Worm (Caenorhabditis elegans) whole organism, L4 larva: ENCODE measurements around the gene let-765.

Experiments
- F10B5.3 ChIP-seq: sonication (generic microtip); optimal IDR thresholded peaks from 2 replicates; lab custom pipeline; 2016; ENCODE audit warnings: mild to moderate bottlenecking, missing genetic modification characterization, missing compliant biosample characterization
- F49E8.2 ChIP-seq: sonication (generic microtip); optimal IDR thresholded peaks from 2 replicates; lab custom pipeline; 2016; ENCODE audit warnings: missing compliant biosample characterization, mild to moderate bottlenecking, missing genetic modification characterization, borderline replicate concordance
- T20F7.1 ChIP-seq: fragments of 200-800 bp; sonication (Bioruptor generic); optimal IDR thresholded peaks from 2 replicates; lab custom pipeline; 2018; ENCODE audit warnings: mild to moderate bottlenecking, missing genetic modification characterization, missing compliant biosample characterization
- Y5F2A.4 ChIP-seq: fragments of 200-800 bp; sonication (Bioruptor generic); optimal IDR thresholded peaks from 2 replicates; lab custom pipeline; 2018; ENCODE audit warnings: mild to moderate bottlenecking, missing genetic modification characterization, missing compliant biosample characterization
- Y75B8A.6 ChIP-seq: fragments of 200-800 bp; sonication (Bioruptor generic); IDR thresholded peaks from 2 replicates; pipeline ENCODE4 v1.3.6; 2022; ENCODE audit warnings: missing genetic modification reagents, missing genetic modification characterization, missing compliant biosample characterization
- ceh-20 ChIP-seq: fragments of 200-800 bp; sonication (Bioruptor generic); IDR thresholded peaks from 2 replicates; pipeline ENCODE4 v1.3.6; 2022; ENCODE audit warnings: missing genetic modification reagents, missing genetic modification characterization, missing compliant biosample characterization
- ceh-28 ChIP-seq: fragments of 150-350 bp; optimal IDR thresholded peaks from 2 replicates; lab custom pipeline; 2014; ENCODE audit warnings: missing biosample characterization, missing genetic modification reagents, missing genetic modification characterization
- ces-1 ChIP-seq: fragments of 150-350 bp; sonication (generic microtip); optimal IDR thresholded peaks from 4 replicates; lab custom pipeline; 2014; ENCODE audit warnings: missing biosample characterization, missing genetic modification reagents, missing genetic modification characterization
- ctbp-1 ChIP-seq: fragments of 200-800 bp; sonication (Bioruptor generic); IDR thresholded peaks from 2 replicates; pipeline ENCODE4 v1.3.6; 2022; ENCODE audit warnings: missing genetic modification reagents, missing genetic modification characterization, missing compliant biosample characterization
- daf-12 ChIP-seq: fragments of 150-350 bp; optimal IDR thresholded peaks from 2 replicates; lab custom pipeline; 2014; ENCODE audit warnings: missing biosample characterization, missing genetic modification reagents, missing genetic modification characterization
- daf-16 ChIP-seq, 3 experiments: sonication (generic microtip); optimal IDR thresholded peaks; 2 replicates each; lab custom pipeline; 2016 to 2017; ENCODE audit warnings: missing genetic modification characterization in 3 of 3, missing genetic modification reagents in 3 of 3, mild to moderate bottlenecking in 2 of 3, missing compliant biosample characterization in 2 of 3, missing biosample characterization in 1 of 3, moderate library complexity in 1 of 3
- daf-19 ChIP-seq: fragments of 200-800 bp; sonication (Bioruptor generic); conservative IDR thresholded peaks from 2 replicates; pipeline ENCODE4 v1.3.6; 2022; ENCODE audit warnings: missing genetic modification characterization, missing compliant biosample characterization
- dmd-8 ChIP-seq: fragments of 200-800 bp; sonication (Bioruptor generic); IDR thresholded peaks from 2 replicates; pipeline ENCODE4 v1.3.6; 2022; ENCODE audit warnings: missing genetic modification characterization, missing compliant biosample characterization
- dpl-1 ChIP-seq: fragments of 150-350 bp; optimal IDR thresholded peaks from 2 replicates; lab custom pipeline; 2014; ENCODE audit warnings: missing biosample characterization, missing genetic modification reagents, missing genetic modification characterization
- duxl-1 ChIP-seq: sonication (generic microtip); optimal IDR thresholded peaks from 2 replicates; lab custom pipeline; 2016; ENCODE audit warnings: mild to moderate bottlenecking, missing genetic modification characterization, moderate library complexity, missing compliant biosample characterization; ENCODE audit not compliant: poor library complexity
- egl-27 ChIP-seq: sonication (generic microtip); optimal IDR thresholded peaks from 3 replicates; lab custom pipeline; 2017; ENCODE audit warnings: missing biosample characterization, missing genetic modification reagents, missing genetic modification characterization
- egl-43 ChIP-seq: fragments of 200-800 bp; sonication (Bioruptor generic); IDR thresholded peaks from 2 replicates; pipeline ENCODE4 v1.3.6; 2022; ENCODE audit warnings: missing genetic modification reagents, missing genetic modification characterization, missing compliant biosample characterization
- fkh-10 ChIP-seq: fragments of 150-350 bp; optimal IDR thresholded peaks from 2 replicates; lab custom pipeline; 2014; ENCODE audit warnings: missing biosample characterization, missing genetic modification reagents, missing genetic modification characterization
- fos-1 ChIP-seq: fragments of 150-350 bp; optimal IDR thresholded peaks from 2 replicates; lab custom pipeline; 2014; ENCODE audit warnings: missing biosample characterization, missing genetic modification characterization
- gei-8 ChIP-seq: fragments of 200-800 bp; sonication (Bioruptor generic); optimal IDR thresholded peaks from 2 replicates; lab custom pipeline; 2018; ENCODE audit warnings: mild to moderate bottlenecking, missing genetic modification characterization, missing compliant biosample characterization
- hlh-11 ChIP-seq: fragments of 200-800 bp; sonication (Bioruptor generic); optimal IDR thresholded peaks from 2 replicates; lab custom pipeline; 2018; ENCODE audit warnings: mild to moderate bottlenecking, missing genetic modification characterization, missing compliant biosample characterization
- hmg-1.1 ChIP-seq: fragments of 200-800 bp; sonication (Bioruptor generic); IDR thresholded peaks from 2 replicates; pipeline ENCODE4 v1.3.6; 2022; ENCODE audit warnings: missing genetic modification reagents, missing genetic modification characterization, missing compliant biosample characterization
- jun-1 ChIP-seq: fragments of 150-350 bp; optimal IDR thresholded peaks from 2 replicates; lab custom pipeline; 2014; ENCODE audit warnings: missing biosample characterization, missing genetic modification reagents, missing genetic modification characterization
- lin-1 ChIP-seq: fragments of 200-800 bp; sonication (Bioruptor generic); IDR thresholded peaks from 2 replicates; pipeline ENCODE4 v1.3.6; 2022; ENCODE audit warnings: missing genetic modification reagents, missing genetic modification characterization, missing compliant biosample characterization
- lin-13 ChIP-seq: fragments of 150-350 bp; optimal IDR thresholded peaks from 2 replicates; lab custom pipeline; 2014; ENCODE audit warnings: missing biosample characterization, missing genetic modification reagents, missing genetic modification characterization
- lin-15B ChIP-seq: fragments of 150-350 bp; sonication (generic microtip); optimal IDR thresholded peaks from 3 replicates; lab custom pipeline; 2014; ENCODE audit warnings: missing biosample characterization, missing genetic modification characterization
- lin-39 ChIP-seq: fragments of 150-350 bp; optimal IDR thresholded peaks from 2 replicates; lab custom pipeline; 2014; ENCODE audit warnings: missing biosample characterization, missing genetic modification reagents, missing genetic modification characterization
- lir-3 ChIP-seq: sonication (generic microtip); optimal IDR thresholded peaks from 2 replicates; lab custom pipeline; 2016; ENCODE audit warnings: mild to moderate bottlenecking, missing genetic modification characterization, missing compliant biosample characterization
- mdt-29 ChIP-seq: fragments of 200-800 bp; sonication (Bioruptor generic); IDR thresholded peaks from 2 replicates; pipeline ENCODE4 v1.3.6; 2022; ENCODE audit warnings: missing genetic modification reagents, missing genetic modification characterization, missing compliant biosample characterization
- mxl-2 ChIP-seq: fragments of 200-800 bp; sonication (Bioruptor generic); conservative IDR thresholded peaks from 2 replicates; pipeline ENCODE4 v1.3.6; 2022; ENCODE audit warnings: missing genetic modification reagents, missing genetic modification characterization, missing compliant biosample characterization
- mxl-3 ChIP-seq: fragments of 200-800 bp; sonication (Bioruptor generic); optimal IDR thresholded peaks from 2 replicates; lab custom pipeline; 2018; ENCODE audit warnings: mild to moderate bottlenecking, missing genetic modification characterization, missing compliant biosample characterization
- nhr-11 ChIP-seq: fragments of 150-350 bp; optimal IDR thresholded peaks from 2 replicates; lab custom pipeline; 2014; ENCODE audit warnings: missing biosample characterization, missing genetic modification characterization
- nhr-237 ChIP-seq: sonication (generic microtip); optimal IDR thresholded peaks from 2 replicates; lab custom pipeline; 2017; ENCODE audit warnings: missing biosample characterization, missing genetic modification characterization
- nhr-25 ChIP-seq: sonication (generic microtip); optimal IDR thresholded peaks from 2 replicates; lab custom pipeline; 2017; ENCODE audit warnings: missing genetic modification characterization, mild to moderate bottlenecking, missing compliant biosample characterization, antibody characterized with exemption, moderate library complexity, borderline replicate concordance; ENCODE audit not compliant: insufficient read depth
- nhr-28 ChIP-seq: fragments of 150-350 bp; optimal IDR thresholded peaks from 2 replicates; lab custom pipeline; 2014; ENCODE audit warnings: missing biosample characterization, missing genetic modification characterization
- nhr-42 ChIP-seq: fragments of 200-800 bp; sonication (Bioruptor generic); IDR thresholded peaks from 2 replicates; pipeline ENCODE4 v1.3.6; 2022; ENCODE audit warnings: missing genetic modification characterization, missing compliant biosample characterization
- nhr-48 ChIP-seq: sonication (generic microtip); optimal IDR thresholded peaks from 2 replicates; lab custom pipeline; 2016; ENCODE audit warnings: mild to moderate bottlenecking, missing genetic modification characterization, missing compliant biosample characterization
- nhr-6 ChIP-seq: fragments of 150-350 bp; optimal IDR thresholded peaks from 2 replicates; lab custom pipeline; 2014; ENCODE audit warnings: missing biosample characterization, missing genetic modification characterization
- pha-4 ChIP-seq, 2 experiments: fragments of 150-350 bp in 1 of 2; fragments of 200-800 bp in 1 of 2; sonication (Bioruptor generic) in 1 of 2; IDR thresholded peaks in 1 of 2; optimal IDR thresholded peaks in 1 of 2; 2 replicates each; pipeline versions ENCODE4 v1.3.6 to Lab custom; 2014 to 2022; ENCODE audit warnings: missing genetic modification characterization in 2 of 2, missing genetic modification reagents in 2 of 2, missing biosample characterization in 1 of 2, missing compliant biosample characterization in 1 of 2
- php-3 ChIP-seq: fragments of 200-800 bp; sonication (Bioruptor generic); IDR thresholded peaks from 2 replicates; pipeline ENCODE4 v1.3.6; 2022; ENCODE audit warnings: missing genetic modification reagents, missing genetic modification characterization, missing compliant biosample characterization
- rbr-2 ChIP-seq: sonication (generic microtip); optimal IDR thresholded peaks from 2 replicates; lab custom pipeline; 2016; ENCODE audit warnings: missing genotype, missing genetic modification characterization, missing compliant biosample characterization
- saeg-2 ChIP-seq: fragments of 200-800 bp; sonication (Bioruptor generic); IDR thresholded peaks from 2 replicates; pipeline ENCODE4 v1.3.6; 2022; ENCODE audit warnings: missing genetic modification reagents, missing genetic modification characterization, missing compliant biosample characterization
- sdz-12 ChIP-seq: fragments of 200-800 bp; sonication (Bioruptor generic); optimal IDR thresholded peaks from 2 replicates; lab custom pipeline; 2018; ENCODE audit warnings: mild to moderate bottlenecking, missing genetic modification characterization, missing compliant biosample characterization
- set-16 ChIP-seq: fragments of 200-800 bp; sonication (Bioruptor generic); IDR thresholded peaks from 2 replicates; pipeline ENCODE4 v1.3.6; 2022; ENCODE audit warnings: missing genetic modification reagents, missing genetic modification characterization, missing compliant biosample characterization
- spr-3 ChIP-seq: fragments of 200-800 bp; sonication (Bioruptor generic); optimal IDR thresholded peaks from 2 replicates; lab custom pipeline; 2018; ENCODE audit warnings: mild to moderate bottlenecking, missing genetic modification characterization, missing compliant biosample characterization
- tra-1 ChIP-seq: fragments of 200-800 bp; sonication (Bioruptor generic); IDR thresholded peaks from 2 replicates; pipeline ENCODE4 v1.3.6; 2022; ENCODE audit warnings: missing genetic modification reagents, missing genetic modification characterization, missing compliant biosample characterization
- unc-130 ChIP-seq: sonication (generic microtip); optimal IDR thresholded peaks from 2 replicates; lab custom pipeline; 2016; ENCODE audit warnings: missing genetic modification reagents, missing genetic modification characterization, missing compliant biosample characterization
- zfp-3 ChIP-seq: fragments of 200-800 bp; sonication (Bioruptor generic); conservative IDR thresholded peaks from 2 replicates; pipeline ENCODE4 v1.3.6; 2022; ENCODE audit warnings: missing genetic modification reagents, missing genetic modification characterization, missing compliant biosample characterization
- zip-2 ChIP-seq: fragments of 150-350 bp; optimal IDR thresholded peaks from 2 replicates; lab custom pipeline; 2014; ENCODE audit warnings: missing biosample characterization, missing genetic modification characterization

The let-765 gene

ce11 chrIII:6606022-6606467 lies 5.1 kb upstream of the let-765 start:
- TF ChIP-seq nhr-28 (tag; lab: Kevin White, UChicago), result peak; percentile 41
- no peak for TF ChIP-seq mxl-2 (GFP tag; lab: Robert Waterston, UW)
- TF ChIP-seq F49E8.2, result peak; percentile 29
- peak; percentile 7 for TF ChIP-seq lin-13 (GFP tag; lab: Kevin White, UChicago)
- TF ChIP-seq saeg-2 (GFP tag; lab: Robert Waterston, UW), result peak; percentile 63; the same call in 1 of the 2 replicates
- no peak for TF ChIP-seq egl-27 (tag; lab: Kevin White, UChicago)
- no peak for TF ChIP-seq F10B5.3
- TF ChIP-seq nhr-25 (tag; lab: Kevin White, UChicago), result peak; percentile 69
- peak; percentile 82 for TF ChIP-seq zfp-3
- TF ChIP-seq tra-1 (GFP tag; lab: Robert Waterston, UW), result peak; percentile 77
- 0 out of 2 replicates have a peak, but pooled peaks have one; percentile 24 for TF ChIP-seq set-16 (GFP tag; lab: Robert Waterston, UW)
- TF ChIP-seq rbr-2 (tag; lab: Kevin White, UChicago), result peak; percentile 59
- TF ChIP-seq fkh-10 (GFP tag; lab: Kevin White, UChicago), result no peak
- no peak for TF ChIP-seq ceh-28 (tag; lab: Kevin White, UChicago)
- peak; percentile 52 for TF ChIP-seq unc-130
- TF ChIP-seq ces-1 (GFP tag; lab: Kevin White, UChicago), result no peak
- TF ChIP-seq hlh-11 (tag; lab: Kevin White, UChicago), result peak; percentile 86
- TF ChIP-seq ctbp-1 (GFP tag; lab: Robert Waterston, UW), result peak; percentile 66
- peak; percentile 86 for TF ChIP-seq pha-4 (GFP tag; IDR thresholded peaks at IDR 0.05; lab: Robert Waterston, UW)
- no peak for TF ChIP-seq pha-4 (tag; optimal IDR thresholded peaks at IDR 0.05; lab: Kevin White, UChicago)
- peak; percentile 54; the same call in 1 of the 2 replicates for TF ChIP-seq mdt-29 (GFP tag; lab: Robert Waterston, UW)
- TF ChIP-seq spr-3 (GFP tag; lab: Kevin White, UChicago), result peak; percentile 27
- 0 out of 2 replicates have a peak, but pooled peaks have one; percentile 66 for TF ChIP-seq daf-19 (GFP tag; lab: Robert Waterston, UW)
- peak; percentile 74 for TF ChIP-seq hmg-1.1 (GFP tag; lab: Robert Waterston, UW)
- peak; percentile 67 for TF ChIP-seq T20F7.1 (GFP tag; lab: Kevin White, UChicago)
- peak; percentile 54 for TF ChIP-seq sdz-12 (GFP tag; lab: Kevin White, UChicago)
- TF ChIP-seq ceh-20 (GFP tag; lab: Robert Waterston, UW), result peak; percentile 61
- TF ChIP-seq jun-1 (tag; lab: Kevin White, UChicago), result peak; percentile 10
- peak; percentile 25 for TF ChIP-seq lir-3 (tag; lab: Kevin White, UChicago)
- peak; percentile 62 for TF ChIP-seq dpl-1 (GFP tag; lab: Kevin White, UChicago)
- no peak for TF ChIP-seq fos-1 (tag; lab: Kevin White, UChicago)
- TF ChIP-seq mxl-3 (GFP tag; lab: Kevin White, UChicago), result peak; percentile 83
- peak; percentile 72 for TF ChIP-seq lin-1
- no peak for TF ChIP-seq Y5F2A.4 (GFP tag; lab: Kevin White, UChicago)
- TF ChIP-seq php-3 (GFP tag; lab: Robert Waterston, UW), result no peak
- TF ChIP-seq nhr-6 (tag; lab: Kevin White, UChicago), result peak; percentile 47
- TF ChIP-seq daf-16 (GFP tag; optimal IDR thresholded peaks at IDR 0.05; lab: Kevin White, UChicago), result peak; percentile 17 to 68
- TF ChIP-seq daf-16 (tag; optimal IDR thresholded peaks at IDR 0.05; lab: Kevin White, UChicago), result peak; percentile 68
- TF ChIP-seq lin-39 (tag; lab: Kevin White, UChicago), result no peak
- TF ChIP-seq Y75B8A.6 (GFP tag; lab: Robert Waterston, UW), result peak; percentile 70; the same call in 1 of the 2 replicates
- TF ChIP-seq daf-12 (tag; lab: Kevin White, UChicago), result no peak
- peak; percentile 65; the same call in 1 of the 2 replicates for TF ChIP-seq egl-43 (GFP tag; lab: Robert Waterston, UW)
- peak; percentile 29 for TF ChIP-seq nhr-11
- TF ChIP-seq gei-8, result peak; percentile 30
- no peak for TF ChIP-seq dmd-8 (GFP tag; lab: Robert Waterston, UW)
- peak; percentile 63; the same call in 1 of the 2 replicates for TF ChIP-seq nhr-42 (GFP tag; lab: Robert Waterston, UW)
- no peak for TF ChIP-seq nhr-237 (tag; lab: Kevin White, UChicago)
- TF ChIP-seq zip-2, result no peak
- TF ChIP-seq lin-15B (tag; lab: Kevin White, UChicago), result no peak
- TF ChIP-seq nhr-48, result peak; percentile 62
- TF ChIP-seq duxl-1 (tag; lab: Kevin White, UChicago), result peak; percentile 77
